Worm (Caenorhabditis elegans) whole organism, young adult: ENCODE data around the gene R151.8.

Experiments used
- B0336.3 ChIP-seq: fragments of 200-800 bp; sonication (Bioruptor generic); IDR thresholded peaks from 2 replicates; pipeline ENCODE4 v1.3.6; 2022; ENCODE audit warnings: missing genetic modification characterization, missing compliant biosample characterization
- C17E4.6 ChIP-seq: fragments of 200-800 bp; sonication (Bioruptor generic); IDR thresholded peaks from 2 replicates; pipeline ENCODE4 v1.3.6; 2022; ENCODE audit warnings: missing genetic modification reagents, missing genetic modification characterization, missing compliant biosample characterization
- F22D6.2 ChIP-seq: sonication (generic microtip); optimal IDR thresholded peaks from 2 replicates; lab custom pipeline; 2016; ENCODE audit warnings: mild to moderate bottlenecking, missing genetic modification characterization, missing compliant biosample characterization
- F33H1.4 ChIP-seq: fragments of 200-800 bp; sonication (Bioruptor generic); IDR thresholded peaks from 2 replicates; pipeline ENCODE4 v1.3.6; 2022; ENCODE audit warnings: missing genetic modification reagents, missing genetic modification characterization, missing compliant biosample characterization
- K12H6.12 ChIP-seq: fragments of 200-800 bp; sonication (Bioruptor generic); optimal IDR thresholded peaks from 2 replicates; lab custom pipeline; 2018; ENCODE audit warnings: mild to moderate bottlenecking, missing genetic modification characterization, missing compliant biosample characterization
- Y56A3A.18 ChIP-seq: fragments of 200-800 bp; sonication (Bioruptor generic); IDR thresholded peaks from 2 replicates; pipeline ENCODE4 v1.3.6; 2022; ENCODE audit warnings: missing genetic modification reagents, missing genetic modification characterization, missing compliant biosample characterization
- Y95B8A.8 ChIP-seq: fragments of 200-800 bp; sonication (Bioruptor generic); IDR thresholded peaks from 2 replicates; pipeline ENCODE4 v1.3.6; 2022; ENCODE audit warnings: missing genetic modification reagents, missing genetic modification characterization, missing compliant biosample characterization
- ama-1 ChIP-seq, 3 experiments: fragments of 150-350 bp in 1 of 3; sonication (generic microtip) in 2 of 3; optimal IDR thresholded peaks; 2 replicates each; lab custom pipeline; 2014 to 2018; ENCODE audit warnings: missing biosample characterization in 2 of 3, missing genetic modification characterization in 2 of 3, missing genetic modification reagents in 2 of 3
- attf-5 ChIP-seq: fragments of 200-800 bp; sonication (Bioruptor generic); optimal IDR thresholded peaks from 2 replicates; lab custom pipeline; 2018; ENCODE audit warnings: mild to moderate bottlenecking, missing genetic modification characterization, missing compliant biosample characterization
- bed-1 ChIP-seq: fragments of 200-800 bp; sonication (Bioruptor generic); IDR thresholded peaks from 2 replicates; pipeline ENCODE4 v1.3.6; 2022; ENCODE audit warnings: missing genetic modification reagents, missing genetic modification characterization, missing compliant biosample characterization
- ccch-3 ChIP-seq: fragments of 200-800 bp; sonication (Bioruptor generic); optimal IDR thresholded peaks from 2 replicates; lab custom pipeline; 2018; ENCODE audit warnings: mild to moderate bottlenecking, missing genetic modification characterization, missing compliant biosample characterization
- ceh-27 ChIP-seq: fragments of 200-800 bp; sonication (Bioruptor generic); optimal IDR thresholded peaks from 2 replicates; lab custom pipeline; 2018; ENCODE audit warnings: mild to moderate bottlenecking, missing genetic modification characterization, moderate library complexity, missing compliant biosample characterization
- ceh-91 ChIP-seq: fragments of 200-800 bp; sonication (Bioruptor generic); IDR thresholded peaks from 2 replicates; pipeline ENCODE4 v1.3.6; 2022; ENCODE audit warnings: missing genetic modification reagents, missing genetic modification characterization, missing compliant biosample characterization
- efl-1 ChIP-seq: fragments of 150-350 bp; optimal IDR thresholded peaks from 2 replicates; lab custom pipeline; 2014; ENCODE audit warnings: missing biosample characterization, missing genetic modification reagents, missing genetic modification characterization
- him-1 ChIP-seq: sonication (generic microtip); optimal IDR thresholded peaks from 2 replicates; lab custom pipeline; 2016; ENCODE audit warnings: missing genotype, missing genetic modification reagents, missing genetic modification characterization, missing compliant biosample characterization
- hlh-26 ChIP-seq: fragments of 200-800 bp; sonication (Bioruptor generic); conservative IDR thresholded peaks from 2 replicates; pipeline ENCODE4 v1.3.6; 2022; ENCODE audit warnings: missing genetic modification reagents, missing genetic modification characterization, missing compliant biosample characterization
- hmg-1.2 ChIP-seq: fragments of 200-800 bp; sonication (Bioruptor generic); IDR thresholded peaks from 2 replicates; pipeline ENCODE4 v1.3.6; 2022; ENCODE audit warnings: missing genetic modification reagents, missing genetic modification characterization, missing compliant biosample characterization
- hrde-1 ChIP-seq: sonication (generic microtip); optimal IDR thresholded peaks from 2 replicates; lab custom pipeline; 2016; ENCODE audit warnings: missing genetic modification characterization, mild to moderate bottlenecking, missing compliant biosample characterization, moderate library complexity, missing genotype, missing genetic modification reagents, borderline replicate concordance
- lag-1 ChIP-seq: fragments of 200-800 bp; sonication (Bioruptor generic); IDR thresholded peaks from 2 replicates; pipeline ENCODE4 v1.3.6; 2022; ENCODE audit warnings: missing genetic modification reagents, missing genetic modification characterization, missing compliant biosample characterization
- let-526 ChIP-seq: fragments of 200-800 bp; sonication (Bioruptor generic); IDR thresholded peaks from 2 replicates; pipeline ENCODE4 v1.3.6; 2022; ENCODE audit warnings: missing genetic modification reagents, missing genetic modification characterization, missing compliant biosample characterization
- let-607 ChIP-seq, 2 experiments: fragments of 200-800 bp in 1 of 2; sonication (Bioruptor generic) in 1 of 2; sonication (generic microtip) in 1 of 2; optimal IDR thresholded peaks; 2 replicates each; lab custom pipeline; 2016 to 2018; ENCODE audit warnings: mild to moderate bottlenecking in 2 of 2, missing compliant biosample characterization in 2 of 2, missing genetic modification characterization in 2 of 2, moderate library complexity in 2 of 2, missing genotype in 1 of 2
- lsl-1 ChIP-seq: fragments of 200-800 bp; sonication (Bioruptor generic); optimal IDR thresholded peaks from 2 replicates; lab custom pipeline; 2018; ENCODE audit warnings: mild to moderate bottlenecking, missing genetic modification characterization, moderate library complexity, missing compliant biosample characterization
- madf-6 ChIP-seq: fragments of 200-800 bp; sonication (Bioruptor generic); IDR thresholded peaks from 2 replicates; pipeline ENCODE4 v1.3.6; 2022; ENCODE audit warnings: missing genetic modification reagents, missing genetic modification characterization, missing compliant biosample characterization
- madf-8 ChIP-seq: fragments of 200-800 bp; sonication (Bioruptor generic); conservative IDR thresholded peaks from 2 replicates; pipeline ENCODE4 v1.3.6; 2022; ENCODE audit warnings: missing genetic modification reagents, missing genetic modification characterization, missing compliant biosample characterization
- mxl-1 ChIP-seq: sonication (generic microtip); optimal IDR thresholded peaks from 2 replicates; lab custom pipeline; 2016; ENCODE audit warnings: missing genetic modification characterization, missing compliant biosample characterization
- snpc-1.1 ChIP-seq: sonication (generic microtip); optimal IDR thresholded peaks from 2 replicates; lab custom pipeline; 2017; ENCODE audit warnings: missing genetic modification characterization, mild to moderate bottlenecking, missing compliant biosample characterization, antibody characterized with exemption, moderate library complexity, missing genotype, missing genetic modification reagents; ENCODE audit not compliant: insufficient read depth
- snpc-3.4 ChIP-seq: sonication (generic microtip); optimal IDR thresholded peaks from 2 replicates; lab custom pipeline; 2017; ENCODE audit warnings: missing genetic modification characterization, mild to moderate bottlenecking, missing compliant biosample characterization, antibody characterized with exemption, moderate library complexity, missing genotype, missing genetic modification reagents
- unc-130 ChIP-seq: sonication (generic microtip); optimal IDR thresholded peaks from 2 replicates; lab custom pipeline; 2016; ENCODE audit warnings: missing genetic modification reagents, missing genetic modification characterization, missing compliant biosample characterization
- unc-62 ChIP-seq: fragments of 150-350 bp; optimal IDR thresholded peaks from 2 replicates; lab custom pipeline; 2014; ENCODE audit warnings: missing biosample characterization, missing genetic modification reagents, missing genetic modification characterization
- xnd-1 ChIP-seq: sonication (generic microtip); optimal IDR thresholded peaks from 2 replicates; lab custom pipeline; 2016; ENCODE audit warnings: missing genotype, missing genetic modification reagents, missing genetic modification characterization, missing compliant biosample characterization
- ztf-28 ChIP-seq: fragments of 200-800 bp; sonication (Bioruptor generic); IDR thresholded peaks from 2 replicates; pipeline ENCODE4 v1.3.6; 2022; ENCODE audit warnings: missing genetic modification reagents, missing genetic modification characterization, missing compliant biosample characterization

Gene R151.8

DNA sequence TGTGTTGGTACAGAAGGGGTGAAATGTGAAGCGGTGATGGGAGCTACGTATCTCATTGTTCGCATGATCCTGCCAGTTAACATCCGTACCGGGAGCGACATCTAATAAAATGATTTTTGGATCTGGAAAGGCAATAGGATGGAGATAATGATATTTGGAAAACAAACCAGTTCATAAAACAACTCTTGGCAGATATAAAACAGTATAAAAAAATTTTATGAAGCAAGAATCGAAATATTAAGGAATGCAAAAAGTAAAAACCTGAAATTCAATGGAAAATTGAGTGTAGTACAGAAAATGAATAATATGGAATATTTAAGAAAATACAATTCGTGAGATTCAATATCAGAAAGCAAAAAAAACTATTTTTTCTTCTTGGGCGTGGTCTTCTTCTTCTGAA, 3.0 kb downstream of the R151.8 start, which contains the start of gene hsp-75:
hsp-75 (minus strand) TSS at position 101 of the 400 bp plus-strand sequence.
- TF ChIP-seq mxl-1 (tag; lab: Kevin White, UChicago) (no peak), ceh-27 (GFP tag; lab: Kevin White, UChicago) (no peak), C17E4.6 (GFP tag; lab: Robert Waterston, UW) (no peak), Y95B8A.8 (no peak), B0336.3 (no peak), attf-5 (GFP tag; lab: Kevin White, UChicago) (no peak), ztf-28 (GFP tag; lab: Robert Waterston, UW) (no peak), ama-1 (optimal IDR thresholded peaks at IDR 0.05; lab: Kevin White, UChicago) (no peak), ama-1 (GFP tag; optimal IDR thresholded peaks at IDR 0.05; lab: Kevin White, UChicago) (no peak)

DNA sequence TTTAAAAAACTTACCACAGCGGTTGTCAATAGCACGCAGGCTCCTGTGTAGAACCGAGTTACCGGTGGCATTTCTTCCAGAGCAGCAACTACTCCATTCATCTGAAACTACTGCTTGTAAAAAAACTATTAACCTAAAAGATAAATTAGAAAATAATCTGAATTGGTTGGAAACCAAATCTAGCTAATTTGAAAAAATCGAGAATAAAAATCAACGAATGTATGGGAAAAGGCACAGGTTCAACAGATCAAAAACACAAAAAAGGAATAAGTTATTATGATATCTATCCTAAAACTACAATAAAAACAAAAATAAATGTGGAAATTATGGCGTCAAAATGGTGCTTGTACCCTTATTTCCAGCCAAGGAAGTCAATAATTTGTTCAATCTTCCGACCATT, 6.6 kb downstream of the R151.8 start, which contains the start of gene der-2:
der-2 (minus strand) TSS at position 101 of the 400 bp plus-strand sequence.
- TF ChIP-seq unc-62 (GFP tag; lab: Kevin White, UChicago) (no peak), hlh-26 (no peak), let-526 (no peak), xnd-1 (tag; lab: Kevin White, UChicago) (no peak), snpc-1.1 (no peak), let-607 (tag; optimal IDR thresholded peaks at IDR 0.05; lab: Kevin White, UChicago) (no peak), F22D6.2 (no peak), B0336.3 (no peak), ccch-3 (GFP tag; lab: Kevin White, UChicago) (no peak), unc-130 (GFP tag; lab: Kevin White, UChicago) (no peak), bed-1 (GFP tag; lab: Robert Waterston, UW) (no peak)

DNA sequence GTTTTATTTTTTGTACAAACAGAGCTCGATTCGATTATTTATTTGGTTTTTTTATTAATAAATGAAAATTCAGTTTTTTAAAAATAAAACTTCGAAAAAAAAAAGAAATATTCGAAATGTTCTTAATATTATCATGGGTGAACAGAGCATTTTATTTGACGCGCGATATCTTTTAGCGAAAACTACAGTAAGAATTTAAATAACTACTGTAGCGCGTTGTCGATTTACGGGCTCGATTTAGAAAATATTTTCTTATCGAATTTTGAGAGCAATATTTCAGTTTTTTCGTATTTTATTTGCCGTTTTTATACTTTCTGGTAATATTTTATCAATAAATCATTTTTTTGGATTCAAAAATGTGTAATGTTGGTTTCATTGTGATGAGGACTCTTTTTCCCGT, 8.5 kb downstream of the R151.8 start:
- TF ChIP-seq xnd-1 (tag; lab: Kevin White, UChicago): peak; percentile 35
- no peak for TF ChIP-seq let-526
- 0 out of 2 replicates have a peak, but pooled peaks have one; percentile 37 for TF ChIP-seq Y56A3A.18 (GFP tag; lab: Robert Waterston, UW)
- peak; percentile 64; the same call in 1 of the 2 replicates for TF ChIP-seq F33H1.4 (GFP tag; lab: Robert Waterston, UW)
- TF ChIP-seq madf-6 (GFP tag; lab: Robert Waterston, UW): peak; percentile 55
- no peak for TF ChIP-seq hrde-1
- no peak for TF ChIP-seq efl-1 (GFP tag; lab: Kevin White, UChicago)
- peak; percentile 90 for TF ChIP-seq lsl-1 (GFP tag; lab: Kevin White, UChicago)
- TF ChIP-seq snpc-3.4 (tag; lab: Kevin White, UChicago): peak; percentile 22
- peak; percentile 53; the same call in 1 of the 2 replicates for TF ChIP-seq ceh-91 (GFP tag; lab: Robert Waterston, UW)
- TF ChIP-seq madf-8 (GFP tag; lab: Robert Waterston, UW): peak; percentile 28
- TF ChIP-seq him-1 (tag; lab: Kevin White, UChicago): peak; percentile 77

DNA sequence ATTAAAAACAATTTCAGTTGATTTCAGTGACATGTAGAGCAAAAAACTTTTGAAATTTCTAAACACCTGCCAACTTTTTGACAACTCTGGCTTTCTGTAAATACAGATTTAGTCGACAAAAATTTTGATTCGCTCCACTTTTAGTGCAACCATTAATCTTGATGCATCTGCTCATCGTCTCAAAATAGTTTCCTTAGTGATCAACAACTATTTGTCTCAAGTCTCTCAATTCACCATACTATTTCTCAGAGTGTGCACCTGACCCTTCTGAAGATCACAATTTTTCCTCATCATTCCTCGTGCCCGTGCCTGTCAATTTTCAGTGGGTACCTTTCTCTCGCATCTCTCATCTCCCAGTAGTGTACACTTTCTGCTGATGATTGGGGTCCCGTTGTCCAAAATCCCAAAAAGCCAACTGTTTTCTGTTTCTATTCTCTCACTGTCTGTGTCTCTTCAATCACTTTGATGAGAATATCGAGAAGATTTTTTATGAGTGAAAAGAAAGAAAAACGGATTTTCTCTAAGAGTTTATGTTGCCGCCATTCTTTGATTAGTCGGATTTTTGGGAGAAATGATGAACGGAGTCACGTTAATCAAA, 12.6 kb downstream of the R151.8 start:
- no peak for TF ChIP-seq lag-1 (GFP tag; lab: Robert Waterston, UW)
- peak; percentile 24; the same call in 1 of the 2 replicates for TF ChIP-seq hmg-1.2 (GFP tag; lab: Robert Waterston, UW)
- TF ChIP-seq K12H6.12 (tag; lab: Kevin White, UChicago): peak; percentile 5
